Worm (Caenorhabditis elegans) whole organism, early embryonic: ENCODE data around the gene twk-5.

ENCODE experiments used
- ama-1 ChIP-seq: fragments of 150-350 bp; optimal IDR thresholded peaks from 2 replicates; lab custom pipeline; 2014
- flt-1 ChIP-seq: fragments of 200-800 bp; sonication (Bioruptor generic); IDR thresholded peaks from 2 replicates; pipeline ENCODE4 v1.3.6; 2022; ENCODE audit warnings: missing genetic modification characterization, missing compliant biosample characterization
- hmg-4 ChIP-seq: fragments of 200-800 bp; sonication (Bioruptor generic); optimal IDR thresholded peaks from 2 replicates; lab custom pipeline; 2018; ENCODE audit warnings: mild to moderate bottlenecking, missing genetic modification characterization, missing compliant biosample characterization
- hnd-1 ChIP-seq: sonication (generic microtip); optimal IDR thresholded peaks from 2 replicates; lab custom pipeline; 2016; ENCODE audit warnings: missing genetic modification characterization, missing compliant biosample characterization
- sea-1 ChIP-seq: fragments of 200-800 bp; sonication (Bioruptor generic); conservative IDR thresholded peaks from 2 replicates; pipeline ENCODE4 v1.3.6; 2022; ENCODE audit warnings: missing genetic modification characterization, missing compliant biosample characterization
- tbx-11 ChIP-seq: fragments of 200-800 bp; sonication (Bioruptor generic); IDR thresholded peaks from 2 replicates; pipeline ENCODE4 v1.3.6; 2022; ENCODE audit warnings: missing genetic modification characterization, missing compliant biosample characterization
- tbx-37 ChIP-seq: fragments of 200-800 bp; sonication (Bioruptor generic); conservative IDR thresholded peaks from 2 replicates; pipeline ENCODE4 v1.3.6; 2022; ENCODE audit warnings: missing genetic modification reagents, missing genetic modification characterization, missing compliant biosample characterization

DNA sequence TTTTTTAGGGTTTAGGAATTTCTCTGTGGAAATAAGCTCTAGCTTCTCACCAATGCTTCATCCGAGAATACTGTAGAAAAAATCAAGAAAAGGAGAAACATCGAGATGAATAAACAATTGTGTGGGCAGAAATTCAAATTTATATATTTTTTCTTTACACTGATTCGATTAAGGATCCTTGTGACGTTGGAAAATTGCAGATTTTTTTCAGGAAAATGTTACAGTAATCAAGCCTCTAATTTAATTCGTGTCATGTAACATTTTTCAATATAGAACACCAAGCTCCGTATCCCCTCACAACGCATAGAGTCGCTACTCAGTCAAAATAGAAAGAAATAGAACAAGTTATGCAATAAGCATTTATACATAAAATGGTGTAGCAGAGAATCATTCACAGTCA, 8.7 kb downstream of the twk-5 start, which contains the start of gene W02B12.16:
- TF ChIP-seq tbx-11, result no peak
- TF ChIP-seq tbx-37, result no peak
- TF ChIP-seq ama-1 (lab: Kevin White, UChicago), result no peak
- TF ChIP-seq hmg-4 (GFP tag; lab: Kevin White, UChicago), result no peak
- no peak for TF ChIP-seq hnd-1 (tag; lab: Kevin White, UChicago)
- TF ChIP-seq flt-1, result no peak
- TF ChIP-seq sea-1 (GFP tag; lab: Robert Waterston, UW), result no peak
